Worm (Caenorhabditis elegans): ENCODE data around the gene nhr-149.
"Not testable (repeated sequence)": the region's sequence is repeated elsewhere in the genome, so short reads cannot be mapped to it uniquely, and the experiment has no call there.

Gene nhr-149

DNA sequence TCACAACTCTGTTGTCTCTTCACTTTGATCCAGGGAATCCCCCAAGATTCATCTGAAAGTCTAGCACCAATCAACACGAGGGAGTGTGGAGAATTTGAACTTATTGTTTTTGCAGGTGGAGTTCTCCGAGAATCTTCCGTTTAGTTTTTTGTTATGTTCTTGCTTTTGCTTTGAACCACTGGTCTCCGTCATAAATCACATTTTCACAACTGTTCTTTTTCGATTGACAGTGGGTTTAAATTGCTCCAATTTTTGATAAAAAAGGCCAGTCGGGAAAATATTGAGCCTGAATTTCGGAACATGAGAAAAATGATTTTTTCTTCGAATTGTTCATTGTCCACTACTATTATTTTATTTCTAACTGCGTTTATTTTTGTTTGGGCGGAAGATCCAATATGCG lies 27.5 kb downstream of the nhr-149 start, which contains the start of gene F10G2.10:
Gene F10G2.10, plus strand, starts transcription at position 301 of the 400 bp plus-strand sequence.
- TF ChIP-seq ztf-23 (GFP tag; IDR thresholded peaks at IDR 0.05) = no peak
- no peak for TF ChIP-seq cog-1 (tag; optimal IDR thresholded peaks at IDR 0.05)
- TF ChIP-seq ztf-29 (GFP tag; IDR thresholded peaks at IDR 0.05) = no peak
- no peak for TF ChIP-seq med-1 (GFP tag; optimal IDR thresholded peaks at IDR 0.05; ENCODE audit: insufficient read depth)
- TF ChIP-seq tab-1 (GFP tag; IDR thresholded peaks at IDR 0.05) = no peak
- no peak for TF ChIP-seq klf-2 (GFP tag; conservative IDR thresholded peaks at IDR 0.05)
- TF ChIP-seq flt-1 (GFP tag; IDR thresholded peaks at IDR 0.05) = no peak
- no peak for TF ChIP-seq T22C8.4 (GFP tag; IDR thresholded peaks at IDR 0.05)
- TF ChIP-seq ref-1 (GFP tag; conservative IDR thresholded peaks at IDR 0.05) = no peak

DNA sequence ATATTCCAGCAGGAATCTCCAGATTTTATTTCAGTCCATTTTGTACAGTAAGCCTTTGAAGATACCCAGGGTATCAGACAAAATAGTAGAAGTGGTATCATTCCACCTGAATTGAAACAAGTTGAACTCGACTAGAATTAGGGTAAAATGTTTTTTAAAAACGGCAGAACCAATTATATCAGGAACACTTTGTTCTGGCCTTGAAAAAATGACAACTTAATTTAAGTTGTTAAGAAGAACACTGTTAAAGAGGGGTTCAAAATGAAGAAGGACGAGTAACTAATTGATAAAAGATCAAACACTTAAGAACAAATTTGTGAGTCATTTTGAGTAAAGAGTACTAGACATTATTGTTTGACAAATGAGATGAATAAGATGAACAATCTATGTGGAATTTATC lies 28.5 kb downstream of the nhr-149 start, which contains the start of gene lmd-4:
Gene lmd-4, minus strand, starts transcription at position 101 of the 400 bp plus-strand sequence.
- TF ChIP-seq ztf-29 (GFP tag; IDR thresholded peaks at IDR 0.05) = no peak
- no peak for TF ChIP-seq flt-1 (GFP tag; IDR thresholded peaks at IDR 0.05)
- TF ChIP-seq ztf-23 (GFP tag; IDR thresholded peaks at IDR 0.05) = no peak
- no peak for TF ChIP-seq ref-1 (GFP tag; conservative IDR thresholded peaks at IDR 0.05)
- no peak for TF ChIP-seq klf-2 (GFP tag; conservative IDR thresholded peaks at IDR 0.05)
- TF ChIP-seq tab-1 (GFP tag; IDR thresholded peaks at IDR 0.05) = no peak
- TF ChIP-seq T22C8.4 (GFP tag; IDR thresholded peaks at IDR 0.05) = no peak
- TF ChIP-seq med-1 (GFP tag; optimal IDR thresholded peaks at IDR 0.05; ENCODE audit: insufficient read depth) = no peak
- TF ChIP-seq cog-1 (tag; optimal IDR thresholded peaks at IDR 0.05) = no peak

DNA sequence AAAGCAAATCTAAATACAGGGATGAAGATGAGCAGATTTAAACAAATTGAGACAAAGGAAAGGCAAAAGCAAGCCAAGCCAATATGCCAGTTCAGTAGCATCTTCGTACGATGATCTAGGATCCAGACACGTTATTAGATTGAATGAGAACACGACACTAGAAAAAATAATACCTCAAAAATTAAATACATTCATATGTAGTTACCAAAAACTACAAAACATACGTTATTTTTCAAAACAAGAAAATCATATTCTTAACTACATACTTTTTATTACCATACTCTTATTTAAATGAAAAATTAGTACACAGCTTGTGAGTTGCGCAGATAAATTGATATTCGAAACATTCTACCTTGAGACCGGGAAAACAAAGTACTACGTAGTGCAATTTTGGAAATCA lies 36.2 kb downstream of the nhr-149 start, which contains the start of gene srx-6:
Gene srx-6, minus strand, starts transcription at position 101 of the 400 bp plus-strand sequence.
- TF ChIP-seq ref-1 (GFP tag; conservative IDR thresholded peaks at IDR 0.05) = no peak
- TF ChIP-seq ztf-23 (GFP tag; IDR thresholded peaks at IDR 0.05) = no peak
- TF ChIP-seq tab-1 (GFP tag; IDR thresholded peaks at IDR 0.05) = no peak
- TF ChIP-seq cog-1 (tag; optimal IDR thresholded peaks at IDR 0.05) = no peak
- TF ChIP-seq T22C8.4 (GFP tag; IDR thresholded peaks at IDR 0.05) = no peak
- no peak for TF ChIP-seq med-1 (GFP tag; optimal IDR thresholded peaks at IDR 0.05; ENCODE audit: insufficient read depth)
- TF ChIP-seq klf-2 (GFP tag; conservative IDR thresholded peaks at IDR 0.05) = no peak
- no peak for TF ChIP-seq flt-1 (GFP tag; IDR thresholded peaks at IDR 0.05)
- TF ChIP-seq ztf-29 (GFP tag; IDR thresholded peaks at IDR 0.05) = no peak

DNA sequence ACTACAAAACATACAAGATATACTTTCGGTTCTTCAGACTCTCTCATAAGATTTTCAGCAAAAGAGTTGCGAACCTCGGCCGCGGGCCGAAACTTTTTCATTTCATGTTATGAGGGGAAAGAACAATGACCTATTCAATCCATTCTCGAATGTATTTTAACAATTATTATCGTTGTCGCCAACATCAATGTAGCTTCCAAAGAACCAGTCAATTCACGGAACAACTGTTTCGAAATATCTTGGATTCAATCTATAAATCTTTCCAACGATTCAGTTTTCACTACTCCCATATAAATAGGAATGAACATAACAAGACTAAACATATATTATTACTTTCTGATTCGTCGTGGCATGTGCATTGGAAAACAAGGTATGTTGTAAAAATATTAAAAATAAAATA lies 42.4 kb downstream of the nhr-149 start, which contains the start of gene F07G11.1:
Gene F07G11.1, plus strand, starts transcription at position 301 of the 400 bp plus-strand sequence.
- no peak for TF ChIP-seq klf-2 (GFP tag; conservative IDR thresholded peaks at IDR 0.05)
- TF ChIP-seq med-1 (GFP tag; optimal IDR thresholded peaks at IDR 0.05; ENCODE audit: insufficient read depth) = no peak
- TF ChIP-seq ztf-29 (GFP tag; IDR thresholded peaks at IDR 0.05) = no peak
- TF ChIP-seq cog-1 (tag; optimal IDR thresholded peaks at IDR 0.05) = no peak
- no peak for TF ChIP-seq ztf-23 (GFP tag; IDR thresholded peaks at IDR 0.05)
- TF ChIP-seq flt-1 (GFP tag; IDR thresholded peaks at IDR 0.05) = no peak
- TF ChIP-seq tab-1 (GFP tag; IDR thresholded peaks at IDR 0.05) = no peak
- no peak for TF ChIP-seq T22C8.4 (GFP tag; IDR thresholded peaks at IDR 0.05)
- no peak for TF ChIP-seq ref-1 (GFP tag; conservative IDR thresholded peaks at IDR 0.05)

DNA sequence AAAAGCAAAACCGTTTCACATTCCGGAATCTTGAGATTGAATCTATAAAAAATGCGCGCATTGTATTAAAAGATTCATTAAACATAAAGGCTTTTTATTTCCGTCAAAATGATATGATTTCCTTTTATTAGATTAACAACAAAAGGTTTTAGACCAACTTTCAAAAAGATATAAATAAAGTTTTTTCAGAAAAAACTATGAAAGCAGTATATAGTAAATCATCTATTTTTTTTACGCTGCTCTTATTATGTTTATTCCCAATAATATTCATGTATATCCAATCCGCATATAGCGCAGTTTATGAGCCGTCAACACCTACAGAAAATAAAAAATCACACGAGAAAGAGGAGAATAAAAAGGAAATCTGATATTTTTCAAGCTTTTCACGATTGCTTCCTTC lies 44.9 kb downstream of the nhr-149 start, which contains the start of gene F07G11.2:
Gene F07G11.2, plus strand, starts transcription at position 301 of the 400 bp plus-strand sequence.
- not testable (repeated sequence) for TF ChIP-seq ref-1 (GFP tag; conservative IDR thresholded peaks at IDR 0.05); cog-1 (tag; optimal IDR thresholded peaks at IDR 0.05); flt-1 (GFP tag; IDR thresholded peaks at IDR 0.05)

DNA sequence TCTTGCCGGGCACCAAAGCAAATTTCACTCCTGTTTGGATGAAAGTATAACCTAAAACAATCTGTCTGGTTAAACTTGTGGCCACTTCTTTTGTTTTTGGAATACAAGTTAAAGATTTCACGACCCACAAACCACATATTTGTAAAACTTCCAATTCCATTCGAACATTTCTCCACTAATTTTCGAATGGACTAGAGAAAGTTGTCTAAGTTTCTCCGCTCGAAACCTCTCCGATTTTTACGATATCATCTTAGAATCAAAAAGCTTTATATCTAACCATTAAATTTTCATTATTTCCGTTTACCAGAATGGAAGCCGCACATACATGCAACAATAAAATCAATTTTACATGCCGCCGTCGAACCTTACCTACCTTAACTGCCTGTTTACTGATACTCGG lies 51.0 kb downstream of the nhr-149 start, which contains the start of gene F07G11.3:
Gene F07G11.3, plus strand, starts transcription at position 301 of the 400 bp plus-strand sequence.
- no peak for TF ChIP-seq cog-1 (tag; optimal IDR thresholded peaks at IDR 0.05)
- TF ChIP-seq ztf-29 (GFP tag; IDR thresholded peaks at IDR 0.05) = no peak

Data from whole organism, midembryonic.